Worm (Caenorhabditis elegans) whole organism, L4 larva: ENCODE data around the gene ZK813.1.

Experiments
- gei-8 ChIP-seq: fragments of 200-800 bp; sonication (Bioruptor generic); optimal IDR thresholded peaks from 2 replicates; lab custom pipeline; 2018; ENCODE audit warnings: mild to moderate bottlenecking, missing genetic modification characterization, missing compliant biosample characterization
- lsy-2 ChIP-seq, 2 experiments: fragments of 150-350 bp in 1 of 2; sonication (generic microtip) in 1 of 2; optimal IDR thresholded peaks; 2 replicates each; lab custom pipeline; 2014 to 2017; ENCODE audit warnings: missing biosample characterization in 2 of 2, missing genetic modification characterization in 2 of 2
- unc-39 ChIP-seq: sonication (generic microtip); optimal IDR thresholded peaks from 2 replicates; lab custom pipeline; 2017; ENCODE audit warnings: missing biosample characterization, missing genetic modification characterization

- TF ChIP-seq unc-39 (tag; lab: Kevin White, UChicago), result no peak
- no peak for TF ChIP-seq lsy-2 (tag; optimal IDR thresholded peaks at IDR 0.05; lab: Kevin White, UChicago)
- no peak for TF ChIP-seq gei-8 (GFP tag; lab: Kevin White, UChicago)
Observed at ce11 chrX:3400387-3400786, 45.7 kb upstream of the ZK813.1 start.
